Fruit fly (Drosophila melanogaster) whole organism, embryonic: ENCODE results near the gene Acp32CD.

Source experiments
- Adf1 ChIP-seq: fragments of 200-800 bp; sonication (Bioruptor generic); IDR thresholded peaks from 2 replicates; pipeline ENCODE4 v1.3.6; 2022; ENCODE audit warnings: missing biosample characterization, missing genetic modification characterization
- BtbVII ChIP-seq: fragments of 200-800 bp; sonication (Bioruptor generic); optimal IDR thresholded peaks from 3 replicates; lab custom pipeline; 2017; ENCODE audit warnings: missing biosample characterization, mild to moderate bottlenecking, missing genetic modification characterization
- CG10274 ChIP-seq: fragments of 200-800 bp; sonication (Bioruptor generic); optimal IDR thresholded peaks from 3 replicates; lab custom pipeline; 2017; ENCODE audit warnings: missing biosample characterization, mild to moderate bottlenecking, missing genetic modification characterization
- CG11723 ChIP-seq: fragments of 200-800 bp; sonication (Bioruptor generic); optimal IDR thresholded peaks from 2 replicates; lab custom pipeline; 2017; ENCODE audit warnings: missing biosample characterization, mild to moderate bottlenecking, missing genetic modification characterization
- CG1233 ChIP-seq: fragments of 200-800 bp; sonication (Bioruptor generic); optimal IDR thresholded peaks from 4 replicates; lab custom pipeline; 2018; ENCODE audit warnings: missing biosample characterization, mild to moderate bottlenecking, missing genetic modification characterization
- CG15011 ChIP-seq: fragments of 200-800 bp; sonication (Bioruptor generic); optimal IDR thresholded peaks from 3 replicates; lab custom pipeline; 2018; ENCODE audit warnings: missing biosample characterization, mild to moderate bottlenecking, missing genetic modification characterization
- CG17829 ChIP-seq: fragments of 200-800 bp; optimal IDR thresholded peaks from 2 replicates; lab custom pipeline; 2019; ENCODE audit warnings: missing biosample characterization, mild to moderate bottlenecking, missing genetic modification characterization, moderate library complexity
- CG2116 ChIP-seq: fragments of 200-800 bp; sonication (Bioruptor generic); optimal IDR thresholded peaks from 3 replicates; lab custom pipeline; 2018; ENCODE audit warnings: missing biosample characterization, mild to moderate bottlenecking, missing genetic modification characterization
- CG2712 ChIP-seq: fragments of 200-800 bp; optimal IDR thresholded peaks from 3 replicates; lab custom pipeline; 2019; ENCODE audit warnings: missing biosample characterization, mild to moderate bottlenecking, missing genetic modification characterization, moderate library complexity
- CG2875 ChIP-seq: fragments of 200-800 bp; sonication (Bioruptor generic); optimal IDR thresholded peaks from 2 replicates; lab custom pipeline; 2017; ENCODE audit warnings: missing biosample characterization, mild to moderate bottlenecking, missing genetic modification characterization, missing genetic modification reagents
- CG34224 ChIP-seq: fragments of 200-800 bp; sonication (Bioruptor generic); IDR thresholded peaks from 3 replicates; pipeline ENCODE4 v1.3.6; 2022; ENCODE audit warnings: missing biosample characterization, missing genetic modification characterization; ENCODE audit not compliant: partially characterized antibody
- CG34376 ChIP-seq: fragments of 200-800 bp; sonication (Bioruptor generic); optimal IDR thresholded peaks from 2 replicates; lab custom pipeline; 2018; ENCODE audit warnings: missing biosample characterization, mild to moderate bottlenecking, missing genetic modification characterization
- CG4282 ChIP-seq: fragments of 200-800 bp; sonication (Bioruptor generic); optimal IDR thresholded peaks from 2 replicates; lab custom pipeline; 2016; ENCODE audit warnings: missing biosample characterization, missing genetic modification characterization
- CG4424 ChIP-seq: fragments of 200-800 bp; sonication (Bioruptor generic); optimal IDR thresholded peaks from 3 replicates; lab custom pipeline; 2016; ENCODE audit warnings: missing biosample characterization, missing genetic modification characterization
- CG4617 ChIP-seq: fragments of 200-800 bp; sonication (Bioruptor generic); optimal IDR thresholded peaks from 3 replicates; lab custom pipeline; 2016; ENCODE audit warnings: missing biosample characterization, missing genetic modification characterization, borderline replicate concordance
- CG5245 ChIP-seq: fragments of 200-800 bp; sonication (Bioruptor generic); optimal IDR thresholded peaks from 3 replicates; lab custom pipeline; 2016; ENCODE audit warnings: missing biosample characterization, missing genetic modification characterization
- CG7987 ChIP-seq: fragments of 200-800 bp; sonication (Bioruptor generic); optimal IDR thresholded peaks from 2 replicates; lab custom pipeline; 2018; ENCODE audit warnings: missing biosample characterization, mild to moderate bottlenecking, missing genetic modification characterization, moderate library complexity
- CG8290 ChIP-seq, 3 experiments: fragments of 200-800 bp; sonication (Bioruptor generic); optimal IDR thresholded peaks; 2 replicates each; lab custom pipeline; 2016 to 2019; ENCODE audit warnings: missing biosample characterization in 3 of 3, missing genetic modification characterization in 3 of 3, mild to moderate bottlenecking in 2 of 3, moderate library complexity in 1 of 3
- CrebB ChIP-seq: fragments of 200-800 bp; sonication (Bioruptor generic); optimal IDR thresholded peaks from 3 replicates; lab custom pipeline; 2018; ENCODE audit warnings: missing biosample characterization, mild to moderate bottlenecking, missing genetic modification characterization
- D ChIP-seq, 2 experiments: fragments of 200-800 bp in 1 of 2; fragments of >200 bp in 1 of 2; sonication (Bioruptor generic) in 1 of 2; optimal IDR thresholded peaks; 2 replicates in 1 of 2; 3 replicates in 1 of 2; lab custom pipeline; 2017; ENCODE audit warnings: mild to moderate bottlenecking in 1 of 2, missing biosample characterization in 1 of 2, missing genetic modification characterization in 1 of 2, missing genetic modification reagents in 1 of 2
- Dip2 ChIP-seq: fragments of 200-800 bp; sonication (Bioruptor generic); IDR thresholded peaks from 2 replicates; pipeline ENCODE4 v1.3.6; 2022; ENCODE audit warnings: missing biosample characterization, missing genetic modification characterization
- E2f1 ChIP-seq: fragments of 200-800 bp; sonication (Bioruptor generic); IDR thresholded peaks from 2 replicates; pipeline ENCODE4 v1.3.6; 2022; ENCODE audit warnings: missing biosample characterization, missing genetic modification characterization
- ERR ChIP-seq: fragments of 200-800 bp; sonication (Bioruptor generic); optimal IDR thresholded peaks from 2 replicates; lab custom pipeline; 2016; ENCODE audit warnings: missing biosample characterization, missing genetic modification characterization
- Fer1 ChIP-seq: fragments of 200-800 bp; sonication (Bioruptor generic); optimal IDR thresholded peaks from 2 replicates; lab custom pipeline; 2017; ENCODE audit warnings: missing biosample characterization, mild to moderate bottlenecking, missing genetic modification characterization
- Hmr ChIP-seq: fragments of 200-800 bp; sonication (Bioruptor generic); optimal IDR thresholded peaks from 3 replicates; lab custom pipeline; 2017; ENCODE audit warnings: mild to moderate bottlenecking, missing biosample characterization, missing genetic modification reagents, missing genetic modification characterization
- Hr78 ChIP-seq, 2 experiments: fragments of 200-800 bp in 1 of 2; fragments of >200 bp in 1 of 2; sonication (Bioruptor generic) in 1 of 2; optimal IDR thresholded peaks; 2 replicates each; lab custom pipeline; 2017 to 2019; ENCODE audit warnings: missing biosample characterization in 2 of 2, missing genetic modification characterization in 2 of 2, mild to moderate bottlenecking in 1 of 2, moderate library complexity in 1 of 2
- MBD-R2 ChIP-seq: fragments of 200-800 bp; sonication (Bioruptor generic); IDR thresholded peaks from 2 replicates; pipeline ENCODE4 v1.3.6; 2022; ENCODE audit warnings: missing biosample characterization, missing genetic modification characterization
- MESR4 ChIP-seq: fragments of 200-800 bp; sonication (Bioruptor generic); optimal IDR thresholded peaks from 2 replicates; lab custom pipeline; 2018; ENCODE audit warnings: missing biosample characterization, mild to moderate bottlenecking, missing genetic modification characterization, moderate library complexity
- Myb ChIP-seq: fragments of 200-800 bp; sonication (Bioruptor generic); optimal IDR thresholded peaks from 2 replicates; lab custom pipeline; 2016; ENCODE audit warnings: missing biosample characterization, missing genetic modification characterization
- Optix ChIP-seq: fragments of 200-800 bp; sonication (Bioruptor generic); IDR thresholded peaks from 3 replicates; pipeline ENCODE4 v1.3.6; 2022; ENCODE audit warnings: missing biosample characterization, missing genetic modification characterization
- Sox100B ChIP-seq: fragments of 200-800 bp; sonication (Bioruptor generic); optimal IDR thresholded peaks from 3 replicates; lab custom pipeline; 2018; ENCODE audit warnings: missing biosample characterization, mild to moderate bottlenecking, missing genetic modification characterization
- Xrp1 ChIP-seq: fragments of 200-800 bp; sonication (Bioruptor generic); IDR thresholded peaks from 2 replicates; pipeline ENCODE4 v1.3.6; 2022; ENCODE audit warnings: missing biosample characterization, missing genetic modification characterization
- YL-1 ChIP-seq: fragments of 200-800 bp; sonication (Bioruptor generic); optimal IDR thresholded peaks from 3 replicates; lab custom pipeline; 2017; ENCODE audit warnings: missing biosample characterization, mild to moderate bottlenecking, missing genetic modification characterization
- ase ChIP-seq: fragments of 200-800 bp; sonication (Bioruptor generic); IDR thresholded peaks from 3 replicates; pipeline ENCODE4 v1.3.6; 2022; ENCODE audit warnings: missing biosample characterization, missing genetic modification characterization
- az2 ChIP-seq: fragments of 200-800 bp; sonication (Bioruptor generic); optimal IDR thresholded peaks from 3 replicates; lab custom pipeline; 2016; ENCODE audit warnings: missing biosample characterization, missing genetic modification characterization
- cg ChIP-seq: fragments of 200-800 bp; sonication (Bioruptor generic); optimal IDR thresholded peaks from 3 replicates; lab custom pipeline; 2019; ENCODE audit warnings: missing biosample characterization, mild to moderate bottlenecking, missing genetic modification characterization, moderate library complexity
- ci ChIP-seq: fragments of 200-800 bp; sonication (Bioruptor generic); IDR thresholded peaks from 3 replicates; pipeline ENCODE4 v1.3.6; 2022; ENCODE audit warnings: missing biosample characterization, missing genetic modification characterization
- dimm ChIP-seq: fragments of 200-800 bp; sonication (Bioruptor generic); IDR thresholded peaks from 2 replicates; pipeline ENCODE4 v1.3.6; 2022; ENCODE audit warnings: missing biosample characterization, missing genetic modification characterization
- inv ChIP-seq: fragments of 200-800 bp; sonication (Bioruptor generic); IDR thresholded peaks from 2 replicates; pipeline ENCODE4 v1.3.6; 2022; ENCODE audit warnings: missing biosample characterization, missing genetic modification characterization; ENCODE audit not compliant: partially characterized antibody
- nerfin-2 ChIP-seq: fragments of 200-800 bp; sonication (Bioruptor generic); IDR thresholded peaks from 2 replicates; pipeline ENCODE4 v1.3.6; 2022; ENCODE audit warnings: missing biosample characterization, missing genetic modification characterization; ENCODE audit not compliant: partially characterized antibody
- prd ChIP-seq, 3 experiments: fragments of >200 bp in 2 of 3; fragments of 200-800 bp in 1 of 3; sonication (Bioruptor generic) in 1 of 3; optimal IDR thresholded peaks in 2 of 3; IDR thresholded peaks in 1 of 3; 2 replicates in 2 of 3; 3 replicates in 1 of 3; pipeline versions ENCODE4 v1.3.6 to Lab custom; 2017 to 2022; ENCODE audit warnings: missing biosample characterization in 1 of 3, missing genetic modification characterization in 1 of 3
- ranshi ChIP-seq: fragments of 200-800 bp; sonication (Bioruptor generic); IDR thresholded peaks from 2 replicates; pipeline ENCODE4 v1.3.6; 2022; ENCODE audit warnings: missing biosample characterization, missing genetic modification characterization
- sqz ChIP-seq: fragments of 200-800 bp; sonication (Bioruptor generic); optimal IDR thresholded peaks from 3 replicates; lab custom pipeline; 2018; ENCODE audit warnings: missing biosample characterization, mild to moderate bottlenecking, missing genetic modification characterization
- stc ChIP-seq: fragments of 200-800 bp; sonication (Bioruptor generic); IDR thresholded peaks from 2 replicates; pipeline ENCODE4 v1.3.6; 2022; ENCODE audit warnings: missing biosample characterization, missing genetic modification characterization
- sug ChIP-seq: fragments of 200-800 bp; optimal IDR thresholded peaks from 2 replicates; lab custom pipeline; 2019; ENCODE audit warnings: missing biosample characterization, mild to moderate bottlenecking, missing genetic modification characterization, moderate library complexity
- tgo ChIP-seq: fragments of 200-800 bp; sonication (Bioruptor generic); IDR thresholded peaks from 3 replicates; pipeline ENCODE4 v1.3.6; 2022; ENCODE audit warnings: missing biosample characterization, missing genetic modification characterization
- tin ChIP-seq: fragments of 200-800 bp; sonication (Bioruptor generic); optimal IDR thresholded peaks from 3 replicates; lab custom pipeline; 2016; ENCODE audit warnings: missing biosample characterization, missing genetic modification characterization

Acp32CD gene

dm6 chr2L:10976864-10977586, 38.4 kb upstream of the Acp32CD start (continued):
- peak in 1 of 2 experiments; percentile 22 for TF ChIP-seq Hr78 (GFP tag; optimal IDR thresholded peaks at IDR 0.05; lab: Kevin White, UChicago)
- peak; percentile 9 for TF ChIP-seq D (optimal IDR thresholded peaks at IDR 0.05; lab: Kevin White, UChicago)
- TF ChIP-seq D (GFP tag; optimal IDR thresholded peaks at IDR 0.05; lab: Kevin White, UChicago), result no peak
- no peak for TF ChIP-seq CG2116 (GFP tag; lab: Kevin White, UChicago)
- peak; percentile 90 for TF ChIP-seq cg (GFP tag; lab: Kevin White, UChicago)
- TF ChIP-seq Hmr, result no peak
- TF ChIP-seq tin (GFP tag; lab: Kevin White, UChicago), result no peak
- TF ChIP-seq tgo (GFP tag; lab: Robert Waterston, UW), result no peak
- TF ChIP-seq Adf1, result peak; percentile 51; the same call in 1 of the 2 replicates
- TF ChIP-seq sug, result peak; percentile 27
- TF ChIP-seq ci (GFP tag; lab: Robert Waterston, UW), result peak; percentile 59; the same call in 2 of the 3 replicates
- 0 out of 3 replicates have a peak, but pooled peaks have one; percentile 10 for TF ChIP-seq CG34224
- 0 out of 2 replicates have a peak, but pooled peaks have one; percentile 15 for TF ChIP-seq Xrp1 (GFP tag; lab: Robert Waterston, UW)
- peak; percentile 29 for TF ChIP-seq CG34376 (GFP tag; lab: Kevin White, UChicago)
- TF ChIP-seq CG10274 (GFP tag; lab: Kevin White, UChicago), result no peak
- no peak for TF ChIP-seq CG11723 (GFP tag; lab: Kevin White, UChicago)
- peak; percentile 21 for TF ChIP-seq CG7987 (GFP tag; lab: Kevin White, UChicago)
- no peak for TF ChIP-seq sqz (GFP tag; lab: Kevin White, UChicago)
- peak; percentile 92 for TF ChIP-seq MESR4 (GFP tag; lab: Kevin White, UChicago)
- 0 out of 2 replicates have a peak, but pooled peaks have one; percentile 24 for TF ChIP-seq nerfin-2 (GFP tag; lab: Robert Waterston, UW)
- TF ChIP-seq YL-1 (GFP tag; lab: Kevin White, UChicago), result peak; percentile 93
- peak; percentile 69 for TF ChIP-seq CG4617 (GFP tag; lab: Kevin White, UChicago)
- TF ChIP-seq MBD-R2 (GFP tag; lab: Robert Waterston, UW), result peak; percentile 30; the same call in 1 of the 2 replicates
- TF ChIP-seq CrebB, result peak; percentile 0
- TF ChIP-seq az2 (GFP tag; lab: Kevin White, UChicago), result no peak
- no peak for TF ChIP-seq Optix (GFP tag; lab: Robert Waterston, UW)
- peak; percentile 5 for TF ChIP-seq Myb (GFP tag; lab: Kevin White, UChicago)
- no peak for TF ChIP-seq ranshi (GFP tag; lab: Robert Waterston, UW)

- peak; percentile 17; the same call in 1 of the 2 replicates for TF ChIP-seq dimm (GFP tag; lab: Robert Waterston, UW)
- TF ChIP-seq ERR (GFP tag; lab: Kevin White, UChicago), result no peak
- peak; percentile 65; the same call in 1 of the 2 replicates for TF ChIP-seq stc (GFP tag; lab: Robert Waterston, UW)
- no peak for TF ChIP-seq prd (optimal IDR thresholded peaks at IDR 0.05; lab: Kevin White, UChicago)
- TF ChIP-seq prd (GFP tag; IDR thresholded peaks at IDR 0.05; lab: Robert Waterston, UW), result peak; percentile 59
- peak; percentile 47 for TF ChIP-seq Fer1 (GFP tag; lab: Kevin White, UChicago)
- TF ChIP-seq CG17829, result peak; percentile 67
- TF ChIP-seq CG15011 (GFP tag; lab: Kevin White, UChicago), result peak; percentile 7
- TF ChIP-seq E2f1 (GFP tag; lab: Robert Waterston, UW), result peak; percentile 39; the same call in 1 of the 2 replicates
- TF ChIP-seq CG8290 (GFP tag; optimal IDR thresholded peaks at IDR 0.05; lab: Kevin White, UChicago), result peak; percentile 76
- TF ChIP-seq CG8290 (tag; optimal IDR thresholded peaks at IDR 0.05; lab: Kevin White, UChicago), result no peak
- peak; percentile 74 for TF ChIP-seq CG2712 (tag; lab: Kevin White, UChicago)
- TF ChIP-seq Dip2 (GFP tag; lab: Robert Waterston, UW), result peak; percentile 91
- peak; percentile 61; the same call in 2 of the 3 replicates for TF ChIP-seq ase
- TF ChIP-seq Sox100B (GFP tag; lab: Kevin White, UChicago), result peak; percentile 38
- TF ChIP-seq CG5245, result peak; percentile 70
- no peak for TF ChIP-seq inv
- no peak for TF ChIP-seq CG2875 (GFP tag; lab: Kevin White, UChicago)
- TF ChIP-seq CG4424, result peak; percentile 21
- no peak for TF ChIP-seq BtbVII (GFP tag; lab: Kevin White, UChicago)
- TF ChIP-seq CG4282 (GFP tag; lab: Kevin White, UChicago), result no peak
- peak; percentile 14 for TF ChIP-seq CG1233
Measured at dm6 chr2L:10986138-10986537, 29.3 kb upstream of the Acp32CD start.
